Worm (Caenorhabditis elegans) whole organism, L3 larva: ENCODE measurements around the gene B0507.2.

Experiments used
- ZK546.5 ChIP-seq: sonication (generic microtip); optimal IDR thresholded peaks from 2 replicates; lab custom pipeline; 2017; ENCODE audit warnings: missing biosample characterization, missing genetic modification characterization
- aly-2 ChIP-seq: fragments of 150-350 bp; optimal IDR thresholded peaks from 2 replicates; lab custom pipeline; 2014; ENCODE audit warnings: missing biosample characterization, missing genetic modification characterization
- elt-2 ChIP-seq: sonication (generic microtip); optimal IDR thresholded peaks from 2 replicates; lab custom pipeline; 2016; ENCODE audit warnings: missing genetic modification reagents, mild to moderate bottlenecking, missing genetic modification characterization, missing compliant biosample characterization
- lin-39 ChIP-seq: fragments of 150-350 bp; optimal IDR thresholded peaks from 2 replicates; lab custom pipeline; 2018; ENCODE audit warnings: missing biosample characterization, missing genetic modification reagents, missing genetic modification characterization
- mdl-1 ChIP-seq: fragments of 150-350 bp; optimal IDR thresholded peaks from 2 replicates; lab custom pipeline; 2014; ENCODE audit warnings: missing biosample characterization, missing genetic modification characterization
- nhr-25 ChIP-seq: sonication (generic microtip); optimal IDR thresholded peaks from 2 replicates; lab custom pipeline; 2017; ENCODE audit warnings: missing biosample characterization, missing genetic modification characterization
- snpc-4 ChIP-seq: fragments of 150-350 bp; optimal IDR thresholded peaks from 2 replicates; lab custom pipeline; 2014; ENCODE audit warnings: missing biosample characterization, missing genetic modification characterization
- unc-62 ChIP-seq: fragments of 150-350 bp; sonication (generic microtip); optimal IDR thresholded peaks from 4 replicates; lab custom pipeline; 2014; ENCODE audit warnings: missing biosample characterization, missing genetic modification reagents, missing genetic modification characterization

ce11 chrV:8768481-8768959, 5.6 kb upstream of the B0507.2 start, which contains the start of gene B0507.3:
- no peak for TF ChIP-seq lin-39
- TF ChIP-seq elt-2 (tag; lab: Kevin White, UChicago): peak; percentile 100
- TF ChIP-seq aly-2 (tag; lab: Kevin White, UChicago): no peak
- TF ChIP-seq mdl-1: no peak
- TF ChIP-seq unc-62 (GFP tag; lab: Kevin White, UChicago): no peak
- TF ChIP-seq ZK546.5 (tag; lab: Kevin White, UChicago): no peak
- TF ChIP-seq snpc-4 (tag; lab: Kevin White, UChicago): no peak
- no peak for TF ChIP-seq nhr-25 (tag; lab: Kevin White, UChicago)
